Worm (Caenorhabditis elegans): ENCODE data around the gene peli-1.

DNA sequence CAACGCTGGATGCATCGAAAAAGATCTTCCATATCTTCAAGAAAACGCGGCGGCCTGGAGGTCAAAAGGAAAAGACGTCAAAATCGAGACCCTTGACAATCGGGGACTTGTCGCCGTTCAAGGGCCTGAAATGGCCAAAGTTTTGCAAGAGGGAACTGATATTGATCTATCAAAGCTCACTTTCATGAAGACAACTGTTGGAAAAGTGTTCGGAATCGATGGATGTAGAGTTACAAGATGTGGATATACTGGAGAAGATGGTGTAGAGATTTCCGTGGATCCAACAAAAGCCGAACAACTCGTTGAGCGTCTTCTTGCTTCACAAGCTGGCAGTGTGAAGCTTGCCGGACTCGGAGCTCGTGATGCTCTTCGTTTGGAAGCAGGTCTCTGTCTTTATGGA lies 7.9 kb downstream of the peli-1 start:
- TF ChIP-seq mdl-1 (tag; optimal IDR thresholded peaks at IDR 0.05) (no peak), ztf-4 (tag; optimal IDR thresholded peaks at IDR 0.05) (no peak), ZK546.5 (tag; optimal IDR thresholded peaks at IDR 0.05) (no peak), ceh-16 (tag; optimal IDR thresholded peaks at IDR 0.05) (no peak), nhr-12 (tag; optimal IDR thresholded peaks at IDR 0.05) (no peak), nhr-23 (tag; optimal IDR thresholded peaks at IDR 0.05) (no peak), ama-1 (optimal IDR thresholded peaks at IDR 0.05) (no peak), dmd-4 (tag; optimal IDR thresholded peaks at IDR 0.05) (no peak), crh-2 (tag; optimal IDR thresholded peaks at IDR 0.05) (no peak), nhr-25 (tag; optimal IDR thresholded peaks at IDR 0.05) (no peak), nhr-10 (tag; optimal IDR thresholded peaks at IDR 0.05) (no peak), elt-3 (tag; optimal IDR thresholded peaks at IDR 0.05) (no peak), nhr-77 (tag; optimal IDR thresholded peaks at IDR 0.05) (no peak)
